Worm (Caenorhabditis elegans): ENCODE results near the gene tag-266.

The tag-266 gene

ce11 chrIII:595449-595848 is 44.6 kb downstream of the tag-266 start:
- TF ChIP-seq nhr-85 (tag) (no peak), snpc-4 (tag; optimal IDR thresholded peaks at IDR 0.05) (no peak), nhr-71 (tag; optimal IDR thresholded peaks at IDR 0.05) (no peak), ztf-11 (tag; optimal IDR thresholded peaks at IDR 0.05) (no peak), unc-98 (GFP tag; IDR thresholded peaks at IDR 0.05) (no peak), lin-15B (tag; optimal IDR thresholded peaks at IDR 0.05) (no peak), mab-9 (GFP tag; IDR thresholded peaks at IDR 0.05) (no peak), hpl-2 (GFP tag; optimal IDR thresholded peaks at IDR 0.05) (no peak), fos-1 (tag; optimal IDR thresholded peaks at IDR 0.05) (no peak), Y116A8C.19 (tag; optimal IDR thresholded peaks at IDR 0.05; ENCODE audit: borderline replicate concordance) (no peak), C04F5.9 (tag; optimal IDR thresholded peaks at IDR 0.05) (no peak), mef-2 (tag; optimal IDR thresholded peaks at IDR 0.05) (no peak), tlp-1 (tag; optimal IDR thresholded peaks at IDR 0.05) (no peak), nhr-90 (tag; optimal IDR thresholded peaks at IDR 0.05; ENCODE audit: poor library complexity) (no peak), nhr-47 (tag; optimal IDR thresholded peaks at IDR 0.05) (no peak), vab-15 (tag; optimal IDR thresholded peaks at IDR 0.05) (no peak), efl-3 (GFP tag; optimal IDR thresholded peaks at IDR 0.05) (no peak), ama-1 (optimal IDR thresholded peaks at IDR 0.05) (no peak), rnt-1 (tag; optimal IDR thresholded peaks at IDR 0.05) (no peak)
